Fruit fly (Drosophila melanogaster) whole organism, embryonic: ENCODE measurements around the gene CG8112.

Experiments used
- BEAF-32 ChIP-seq: fragments of 200-800 bp; sonication (Bioruptor generic); optimal IDR thresholded peaks from 3 replicates; lab custom pipeline; 2017; ENCODE audit warnings: missing biosample characterization, missing genetic modification characterization, mild to moderate bottlenecking, moderate library complexity, missing genetic modification reagents
- Bgb ChIP-seq: fragments of 200-800 bp; sonication (Bioruptor generic); IDR thresholded peaks from 2 replicates; pipeline ENCODE4 v1.3.6; 2022; ENCODE audit warnings: missing biosample characterization, missing genetic modification characterization; ENCODE audit not compliant: partially characterized antibody
- BtbVII ChIP-seq: fragments of 200-800 bp; sonication (Bioruptor generic); optimal IDR thresholded peaks from 3 replicates; lab custom pipeline; 2017; ENCODE audit warnings: missing biosample characterization, mild to moderate bottlenecking, missing genetic modification characterization
- CG10209 ChIP-seq: fragments of 200-800 bp; sonication (Bioruptor generic); optimal IDR thresholded peaks from 3 replicates; lab custom pipeline; 2017; ENCODE audit warnings: missing biosample characterization, mild to moderate bottlenecking, missing genetic modification characterization, missing genetic modification reagents
- CG10462 ChIP-seq: fragments of 200-800 bp; sonication (Bioruptor generic); optimal IDR thresholded peaks from 2 replicates; lab custom pipeline; 2016; ENCODE audit warnings: missing biosample characterization, missing genetic modification characterization
- CG12769 ChIP-seq: fragments of 200-800 bp; sonication (Bioruptor generic); optimal IDR thresholded peaks from 2 replicates; lab custom pipeline; 2019; ENCODE audit warnings: missing biosample characterization, mild to moderate bottlenecking, missing genetic modification characterization, moderate library complexity
- CG14860 ChIP-seq: fragments of 200-800 bp; sonication (Bioruptor generic); IDR thresholded peaks from 3 replicates; pipeline ENCODE4 v1.3.6; 2022; ENCODE audit warnings: missing biosample characterization, missing genetic modification characterization; ENCODE audit not compliant: partially characterized antibody
- CG1602 ChIP-seq: fragments of 200-800 bp; sonication (Bioruptor generic); optimal IDR thresholded peaks from 3 replicates; lab custom pipeline; 2016; ENCODE audit warnings: missing biosample characterization, missing genetic modification characterization
- CG16779 ChIP-seq: fragments of 200-800 bp; sonication (Bioruptor generic); IDR thresholded peaks from 2 replicates; pipeline ENCODE4 v1.3.6; 2022; ENCODE audit warnings: missing biosample characterization, missing genetic modification characterization
- CG17328 ChIP-seq: fragments of 200-800 bp; sonication (Bioruptor generic); IDR thresholded peaks from 2 replicates; pipeline ENCODE4 v1.3.6; 2022; ENCODE audit warnings: missing biosample characterization, missing genetic modification characterization
- CG1832 ChIP-seq: fragments of 200-800 bp; sonication (Bioruptor generic); optimal IDR thresholded peaks from 2 replicates; lab custom pipeline; 2017; ENCODE audit warnings: missing biosample characterization, mild to moderate bottlenecking, missing genetic modification characterization, inconsistent platforms
- CG18764 ChIP-seq: fragments of 200-800 bp; sonication (Bioruptor generic); optimal IDR thresholded peaks from 3 replicates; lab custom pipeline; 2016; ENCODE audit warnings: missing biosample characterization, missing genetic modification characterization
- CG31224 ChIP-seq: fragments of 200-800 bp; sonication (Bioruptor generic); IDR thresholded peaks from 2 replicates; pipeline ENCODE4 v1.3.6; 2022; ENCODE audit warnings: missing biosample characterization, missing genetic modification characterization
- CG3281 ChIP-seq: fragments of 200-800 bp; sonication (Bioruptor generic); optimal IDR thresholded peaks from 3 replicates; lab custom pipeline; 2017; ENCODE audit warnings: missing biosample characterization, mild to moderate bottlenecking, missing genetic modification characterization
- CG34376 ChIP-seq: fragments of 200-800 bp; sonication (Bioruptor generic); optimal IDR thresholded peaks from 2 replicates; lab custom pipeline; 2018; ENCODE audit warnings: missing biosample characterization, mild to moderate bottlenecking, missing genetic modification characterization
- CG6683 ChIP-seq: fragments of 200-800 bp; sonication (Bioruptor generic); optimal IDR thresholded peaks from 2 replicates; lab custom pipeline; 2017; ENCODE audit warnings: missing biosample characterization, mild to moderate bottlenecking, missing genetic modification characterization, missing genetic modification reagents
- CG9609 ChIP-seq: fragments of 200-800 bp; sonication (Bioruptor generic); optimal IDR thresholded peaks from 3 replicates; lab custom pipeline; 2016; ENCODE audit warnings: missing biosample characterization, missing genetic modification characterization
- CG9797 ChIP-seq: fragments of 200-800 bp; sonication (Bioruptor generic); optimal IDR thresholded peaks from 3 replicates; lab custom pipeline; 2018; ENCODE audit warnings: missing biosample characterization, mild to moderate bottlenecking, missing genetic modification characterization
- CG9932 ChIP-seq: fragments of 200-800 bp; sonication (Bioruptor generic); IDR thresholded peaks from 2 replicates; pipeline ENCODE4 v1.3.6; 2022; ENCODE audit warnings: missing biosample characterization, missing genetic modification characterization
- D19B ChIP-seq: fragments of 200-800 bp; sonication (Bioruptor generic); optimal IDR thresholded peaks from 2 replicates; lab custom pipeline; 2017; ENCODE audit warnings: missing biosample characterization, mild to moderate bottlenecking, missing genetic modification characterization
- Dbx ChIP-seq: fragments of 200-800 bp; sonication (Bioruptor generic); IDR thresholded peaks from 3 replicates; pipeline ENCODE4 v1.3.6; 2022; ENCODE audit warnings: missing biosample characterization, missing genetic modification characterization
- E2f2 ChIP-seq: fragments of 200-800 bp; sonication (Bioruptor generic); IDR thresholded peaks from 2 replicates; pipeline ENCODE4 v1.3.6; 2022; ENCODE audit warnings: missing biosample characterization, missing genetic modification characterization
- Eip74EF ChIP-seq, 2 experiments: fragments of 200-800 bp in 1 of 2; fragments of >200 bp in 1 of 2; sonication (Bioruptor generic) in 1 of 2; optimal IDR thresholded peaks; 2 replicates each; lab custom pipeline; 2017 to 2019; ENCODE audit warnings: missing biosample characterization in 2 of 2, missing genetic modification characterization in 2 of 2, mild to moderate bottlenecking in 1 of 2, moderate library complexity in 1 of 2
- Fer3 ChIP-seq: fragments of 200-800 bp; sonication (Bioruptor generic); optimal IDR thresholded peaks from 2 replicates; lab custom pipeline; 2018; ENCODE audit warnings: missing biosample characterization, mild to moderate bottlenecking, missing genetic modification characterization, moderate library complexity
- Hr3 ChIP-seq: fragments of 200-800 bp; sonication (Bioruptor generic); optimal IDR thresholded peaks from 3 replicates; lab custom pipeline; 2016; ENCODE audit warnings: missing biosample characterization, missing genetic modification characterization
- Hr39 ChIP-seq: fragments of >200 bp; optimal IDR thresholded peaks from 2 replicates; lab custom pipeline; 2017
- Hr51 ChIP-seq, 2 experiments: fragments of 200-800 bp; sonication (Bioruptor generic); optimal IDR thresholded peaks; 2 replicates in 1 of 2; 3 replicates in 1 of 2; lab custom pipeline; 2016 to 2018; ENCODE audit warnings: missing biosample characterization in 2 of 2, missing genetic modification characterization in 2 of 2, mild to moderate bottlenecking in 1 of 2, moderate library complexity in 1 of 2
- MESR4 ChIP-seq: fragments of 200-800 bp; sonication (Bioruptor generic); optimal IDR thresholded peaks from 2 replicates; lab custom pipeline; 2018; ENCODE audit warnings: missing biosample characterization, mild to moderate bottlenecking, missing genetic modification characterization, moderate library complexity
- Mrtf ChIP-seq: fragments of 200-800 bp; sonication (Bioruptor generic); IDR thresholded peaks from 3 replicates; pipeline ENCODE4 v1.3.6; 2022; ENCODE audit warnings: missing biosample characterization, missing genetic modification characterization
- NFAT ChIP-seq: fragments of 200-800 bp; sonication (Bioruptor generic); IDR thresholded peaks from 2 replicates; pipeline ENCODE4 v1.3.6; 2022; ENCODE audit warnings: missing biosample characterization, missing genetic modification characterization
- Optix ChIP-seq: fragments of 200-800 bp; sonication (Bioruptor generic); IDR thresholded peaks from 3 replicates; pipeline ENCODE4 v1.3.6; 2022; ENCODE audit warnings: missing biosample characterization, missing genetic modification characterization
- Rfx ChIP-seq: fragments of 200-800 bp; sonication (Bioruptor generic); IDR thresholded peaks from 2 replicates; pipeline ENCODE4 v1.3.6; 2022; ENCODE audit warnings: missing biosample characterization, missing genetic modification characterization
- Sry-β ChIP-seq: fragments of 200-800 bp; sonication (Bioruptor generic); optimal IDR thresholded peaks from 2 replicates; lab custom pipeline; 2018; ENCODE audit warnings: missing biosample characterization, mild to moderate bottlenecking, missing genetic modification characterization, moderate library complexity
- Sry-δ ChIP-seq: fragments of 200-800 bp; sonication (Bioruptor generic); optimal IDR thresholded peaks from 2 replicates; lab custom pipeline; 2016; ENCODE audit warnings: missing biosample characterization, missing genetic modification characterization
- TFAM ChIP-seq: fragments of 200-800 bp; sonication (Bioruptor generic); optimal IDR thresholded peaks from 2 replicates; lab custom pipeline; 2017; ENCODE audit warnings: missing biosample characterization, missing genetic modification characterization, inconsistent platforms
- ac ChIP-seq: fragments of 200-800 bp; sonication (Bioruptor generic); optimal IDR thresholded peaks from 3 replicates; lab custom pipeline; 2017; ENCODE audit warnings: missing biosample characterization, mild to moderate bottlenecking, missing genetic modification characterization
- ato ChIP-seq: fragments of 200-800 bp; sonication (Bioruptor generic); IDR thresholded peaks from 2 replicates; pipeline ENCODE4 v1.3.6; 2022; ENCODE audit warnings: missing biosample characterization, missing genetic modification characterization; ENCODE audit not compliant: partially characterized antibody
- corto ChIP-seq: fragments of 200-800 bp; sonication (Bioruptor generic); optimal IDR thresholded peaks from 2 replicates; lab custom pipeline; 2016; ENCODE audit warnings: missing biosample characterization, mild to moderate bottlenecking, missing genetic modification characterization, moderate library complexity
- dmrt11E ChIP-seq: fragments of 200-800 bp; sonication (Bioruptor generic); optimal IDR thresholded peaks from 3 replicates; lab custom pipeline; 2018; ENCODE audit warnings: missing biosample characterization, mild to moderate bottlenecking, missing genetic modification characterization, moderate library complexity
- esg ChIP-seq: fragments of 200-800 bp; sonication (Bioruptor generic); conservative IDR thresholded peaks from 2 replicates; pipeline ENCODE4 v1.3.6; 2022; ENCODE audit warnings: missing biosample characterization, missing genetic modification characterization
- ftz-f1 ChIP-seq: fragments of 200-800 bp; sonication (Bioruptor generic); optimal IDR thresholded peaks from 2 replicates; lab custom pipeline; 2016; ENCODE audit warnings: missing biosample characterization, missing genetic modification characterization
- fu2 ChIP-seq: fragments of 200-800 bp; sonication (Bioruptor generic); optimal IDR thresholded peaks from 2 replicates; lab custom pipeline; 2016; ENCODE audit warnings: missing biosample characterization, missing genetic modification characterization
- hth ChIP-seq: fragments of >200 bp; optimal IDR thresholded peaks from 2 replicates; lab custom pipeline; 2017; ENCODE audit warnings: inconsistent platforms
- klu ChIP-seq: fragments of 200-800 bp; sonication (Bioruptor generic); IDR thresholded peaks from 2 replicates; pipeline ENCODE4 v1.3.6; 2022; ENCODE audit warnings: missing biosample characterization, missing genetic modification characterization
- lbe ChIP-seq: fragments of 200-800 bp; sonication (Bioruptor generic); optimal IDR thresholded peaks from 2 replicates; lab custom pipeline; 2016; ENCODE audit warnings: missing biosample characterization, mild to moderate bottlenecking, missing genetic modification characterization
- phol ChIP-seq: fragments of 200-800 bp; sonication (Bioruptor generic); optimal IDR thresholded peaks from 3 replicates; lab custom pipeline; 2018; ENCODE audit warnings: missing biosample characterization, mild to moderate bottlenecking, missing genetic modification characterization, moderate library complexity
- slp2 ChIP-seq: fragments of 200-800 bp; sonication (Bioruptor generic); optimal IDR thresholded peaks from 2 replicates; lab custom pipeline; 2016; ENCODE audit warnings: missing biosample characterization, missing genetic modification characterization
- stwl ChIP-seq: fragments of 200-800 bp; sonication (Bioruptor generic); optimal IDR thresholded peaks from 3 replicates; lab custom pipeline; 2018; ENCODE audit warnings: missing biosample characterization, mild to moderate bottlenecking, missing genetic modification characterization, moderate library complexity
- ttk ChIP-seq: fragments of 200-800 bp; sonication (Bioruptor generic); IDR thresholded peaks from 2 replicates; pipeline ENCODE4 v2.1.2; 2022; ENCODE audit warnings: missing biosample characterization, missing genetic modification characterization
- tx ChIP-seq: fragments of 200-800 bp; sonication (Bioruptor generic); optimal IDR thresholded peaks from 2 replicates; lab custom pipeline; 2016; ENCODE audit warnings: missing biosample characterization, missing genetic modification characterization
- zf30C ChIP-seq: fragments of 200-800 bp; sonication (Bioruptor generic); optimal IDR thresholded peaks from 3 replicates; lab custom pipeline; 2018; ENCODE audit warnings: missing biosample characterization, mild to moderate bottlenecking, missing genetic modification characterization

Gene CG8112

dm6 chr3R:8746354-8746753, 33.6 kb downstream of the CG8112 start (continued):
- no peak for TF ChIP-seq BtbVII
- no peak for TF ChIP-seq CG1832 (GFP tag; lab: Kevin White, UChicago)
- TF ChIP-seq CG10462 (GFP tag; lab: Kevin White, UChicago) = no peak
- TF ChIP-seq Fer3 = peak; percentile 31
- TF ChIP-seq D19B = no peak
- TF ChIP-seq Mrtf (GFP tag; lab: Robert Waterston, UW) = no peak
- no peak for TF ChIP-seq Sry-β
- 0 out of 2 replicates have a peak, but pooled peaks have one; percentile 33 for TF ChIP-seq klu (GFP tag; lab: Robert Waterston, UW)
- peak in 1 of 2 experiments; percentile 19 for TF ChIP-seq Eip74EF (GFP tag; optimal IDR thresholded peaks at IDR 0.05; lab: Kevin White, UChicago)
- TF ChIP-seq CG6683 (GFP tag; lab: Kevin White, UChicago) = no peak
- TF ChIP-seq CG16779 (GFP tag; lab: Robert Waterston, UW) = no peak
- TF ChIP-seq zf30C (GFP tag; lab: Kevin White, UChicago) = peak; percentile 24
- no peak for TF ChIP-seq ftz-f1 (GFP tag; lab: Kevin White, UChicago)
- no peak for TF ChIP-seq CG34376 (GFP tag; lab: Kevin White, UChicago)
- TF ChIP-seq Hr3 (GFP tag; lab: Kevin White, UChicago) = peak; percentile 49
- no peak for TF ChIP-seq TFAM (GFP tag; lab: Kevin White, UChicago)
- peak; percentile 37; the same call in 1 of the 2 replicates for TF ChIP-seq E2f2 (GFP tag; lab: Robert Waterston, UW)
- peak; percentile 47; the same call in 1 of the 2 replicates for TF ChIP-seq CG31224 (GFP tag; lab: Robert Waterston, UW)
- TF ChIP-seq hth = no peak
- no peak for TF ChIP-seq MESR4
- TF ChIP-seq NFAT (GFP tag; lab: Robert Waterston, UW) = no peak
- TF ChIP-seq CG9609 (GFP tag; lab: Kevin White, UChicago) = no peak
- TF ChIP-seq Sry-δ (GFP tag; lab: Kevin White, UChicago) = no peak
- peak; percentile 45 for TF ChIP-seq CG1602 (GFP tag; lab: Kevin White, UChicago)
- no peak for TF ChIP-seq Dbx (GFP tag; lab: Robert Waterston, UW)
- peak in 1 of 2 experiments; percentile 80 for TF ChIP-seq Hr51 (GFP tag; optimal IDR thresholded peaks at IDR 0.05; lab: Kevin White, UChicago)
- TF ChIP-seq ato (GFP tag; lab: Robert Waterston, UW) = no peak
- TF ChIP-seq CG10209 = peak; percentile 53
- no peak for TF ChIP-seq Bgb (GFP tag; lab: Robert Waterston, UW)
- TF ChIP-seq slp2 (GFP tag; lab: Kevin White, UChicago) = no peak
- peak; percentile 28 for TF ChIP-seq CG18764 (GFP tag; lab: Kevin White, UChicago)
- no peak for TF ChIP-seq BEAF-32 (GFP tag; lab: Kevin White, UChicago)
- TF ChIP-seq CG12769 = peak; percentile 7
- no peak for TF ChIP-seq ttk (GFP tag; lab: Robert Waterston, UW)
- TF ChIP-seq Rfx (GFP tag; lab: Robert Waterston, UW) = peak; percentile 58
- TF ChIP-seq esg = peak; percentile 68
- TF ChIP-seq CG9932 (GFP tag; lab: Robert Waterston, UW) = peak; percentile 36; the same call in 1 of the 2 replicates
- no peak for TF ChIP-seq fu2 (GFP tag; lab: Kevin White, UChicago)
- peak; percentile 15 for TF ChIP-seq stwl (tag; lab: Kevin White, UChicago)
- TF ChIP-seq CG17328 (GFP tag; lab: Robert Waterston, UW) = peak; percentile 71
- peak; percentile 71 for TF ChIP-seq dmrt11E (tag; lab: Kevin White, UChicago)
- no peak for TF ChIP-seq CG9797 (GFP tag; lab: Kevin White, UChicago)
- no peak for TF ChIP-seq Optix (GFP tag; lab: Robert Waterston, UW)
- TF ChIP-seq CG14860 (GFP tag; lab: Robert Waterston, UW) = no peak
- peak; percentile 73 for TF ChIP-seq phol (tag; lab: Kevin White, UChicago)
- TF ChIP-seq CG3281 = peak; percentile 38
- TF ChIP-seq lbe (GFP tag; lab: Kevin White, UChicago) = no peak
- no peak for TF ChIP-seq ac (GFP tag; lab: Kevin White, UChicago)
- no peak for TF ChIP-seq tx (GFP tag; lab: Kevin White, UChicago)
- no peak for TF ChIP-seq Hr39
- TF ChIP-seq corto (GFP tag; lab: Kevin White, UChicago) = no peak
